Worm (Caenorhabditis elegans) whole organism, L3 larva: Measurements from ENCODE around the gene acy-4.
A peak's percentile ranks its signal among the peaks of the same experiment; 100 is the strongest.

Experiments used
- R02D3.7 ChIP-seq: fragments of 150-350 bp; optimal IDR thresholded peaks from 2 replicates; lab custom pipeline; 2014; ENCODE audit warnings: missing biosample characterization, missing genetic modification characterization
- ama-1 ChIP-seq: fragments of 150-350 bp; optimal IDR thresholded peaks from 2 replicates; lab custom pipeline; 2018
- ceh-28 ChIP-seq: fragments of 150-350 bp; optimal IDR thresholded peaks from 2 replicates; lab custom pipeline; 2014; ENCODE audit warnings: missing biosample characterization, missing genetic modification reagents, missing genetic modification characterization
- ceh-82 ChIP-seq: fragments of 150-350 bp; optimal IDR thresholded peaks from 2 replicates; lab custom pipeline; 2014; ENCODE audit warnings: missing biosample characterization, missing genetic modification characterization
- ceh-9 ChIP-seq: sonication (generic microtip); optimal IDR thresholded peaks from 2 replicates; lab custom pipeline; 2018; ENCODE audit warnings: missing biosample characterization, missing genetic modification characterization
- egl-5 ChIP-seq: fragments of 150-350 bp; optimal IDR thresholded peaks from 2 replicates; lab custom pipeline; 2017; ENCODE audit warnings: missing biosample characterization, missing genetic modification reagents, missing genetic modification characterization, inconsistent platforms
- elt-1 ChIP-seq: fragments of 150-350 bp; optimal IDR thresholded peaks from 2 replicates; lab custom pipeline; 2014; ENCODE audit warnings: missing biosample characterization, missing genetic modification characterization
- elt-2 ChIP-seq: sonication (generic microtip); optimal IDR thresholded peaks from 2 replicates; lab custom pipeline; 2016; ENCODE audit warnings: missing genetic modification reagents, mild to moderate bottlenecking, missing genetic modification characterization, missing compliant biosample characterization
- elt-3 ChIP-seq, 3 experiments: fragments of 150-350 bp in 1 of 3; sonication (generic microtip) in 2 of 3; optimal IDR thresholded peaks; 2 replicates in 2 of 3; 4 replicates in 1 of 3; lab custom pipeline; 2014 to 2017; ENCODE audit warnings: missing biosample characterization in 3 of 3, missing genetic modification characterization in 3 of 3
- eor-1 ChIP-seq, 2 experiments: fragments of 150-350 bp; optimal IDR thresholded peaks; 2 replicates each; lab custom pipeline; 2014 to 2018; ENCODE audit warnings: missing biosample characterization in 2 of 2, missing genetic modification characterization in 2 of 2
- fos-1 ChIP-seq: fragments of 150-350 bp; optimal IDR thresholded peaks from 2 replicates; lab custom pipeline; 2014; ENCODE audit warnings: missing biosample characterization, missing genetic modification characterization
- hmg-11 ChIP-seq: sonication (generic microtip); optimal IDR thresholded peaks from 2 replicates; lab custom pipeline; 2016; ENCODE audit warnings: missing genetic modification characterization, missing compliant biosample characterization
- jun-1 ChIP-seq: fragments of 150-350 bp; optimal IDR thresholded peaks from 2 replicates; lab custom pipeline; 2014; ENCODE audit warnings: missing biosample characterization, missing genetic modification reagents, missing genetic modification characterization
- mml-1 ChIP-seq: fragments of 150-350 bp; sonication (generic microtip); optimal IDR thresholded peaks from 3 replicates; lab custom pipeline; 2014; ENCODE audit warnings: missing biosample characterization, missing genetic modification characterization
- nfya-1 ChIP-seq: sonication (generic microtip); optimal IDR thresholded peaks from 2 replicates; lab custom pipeline; 2017; ENCODE audit warnings: missing genetic modification characterization, mild to moderate bottlenecking, missing compliant biosample characterization, antibody characterized with exemption, moderate library complexity; ENCODE audit not compliant: insufficient read depth
- nhr-12 ChIP-seq: fragments of 150-350 bp; optimal IDR thresholded peaks from 2 replicates; lab custom pipeline; 2014; ENCODE audit warnings: missing biosample characterization, missing genetic modification characterization
- nhr-237 ChIP-seq: fragments of 150-350 bp; optimal IDR thresholded peaks from 2 replicates; lab custom pipeline; 2014; ENCODE audit warnings: missing biosample characterization, missing genetic modification characterization
- nhr-28 ChIP-seq: fragments of 150-350 bp; optimal IDR thresholded peaks from 2 replicates; lab custom pipeline; 2014; ENCODE audit warnings: missing biosample characterization, missing genetic modification characterization
- nhr-43 ChIP-seq: sonication (generic microtip); optimal IDR thresholded peaks from 2 replicates; lab custom pipeline; 2016; ENCODE audit warnings: mild to moderate bottlenecking, missing genetic modification characterization, missing compliant biosample characterization; ENCODE audit not compliant: poor library complexity, severe bottlenecking
- nhr-76 ChIP-seq: fragments of 150-350 bp; sonication (generic microtip); optimal IDR thresholded peaks from 5 replicates; lab custom pipeline; 2014; ENCODE audit warnings: missing biosample characterization, missing genetic modification characterization
- pha-4 ChIP-seq: fragments of 150-350 bp; optimal IDR thresholded peaks from 2 replicates; lab custom pipeline; 2014; ENCODE audit warnings: missing biosample characterization, missing genetic modification reagents, missing genetic modification characterization
- pqm-1 ChIP-seq: fragments of 150-350 bp; optimal IDR thresholded peaks from 2 replicates; lab custom pipeline; 2017; ENCODE audit warnings: missing biosample characterization, missing genetic modification characterization, inconsistent platforms
- sea-2 ChIP-seq: fragments of 150-350 bp; sonication (generic microtip); optimal IDR thresholded peaks from 4 replicates; lab custom pipeline; 2014; ENCODE audit warnings: missing biosample characterization, missing genetic modification reagents, missing genetic modification characterization
- snpc-4 ChIP-seq: fragments of 150-350 bp; optimal IDR thresholded peaks from 2 replicates; lab custom pipeline; 2014; ENCODE audit warnings: missing biosample characterization, missing genetic modification characterization
- zag-1 ChIP-seq: fragments of 150-350 bp; optimal IDR thresholded peaks from 2 replicates; lab custom pipeline; 2014; ENCODE audit warnings: missing biosample characterization, missing genetic modification characterization
- ztf-11 ChIP-seq: fragments of 150-350 bp; optimal IDR thresholded peaks from 2 replicates; lab custom pipeline; 2014; ENCODE audit warnings: missing biosample characterization, missing genetic modification characterization

The acy-4 gene

ce11 chrV:5621390-5621789 is 9.3 kb downstream of the acy-4 start, which contains the start of gene M03E7.1:
M03E7.1 (plus strand) TSS chrV:5621690.
- no peak for TF ChIP-seq pha-4 (tag; lab: Kevin White, UChicago)
- no peak for TF ChIP-seq snpc-4 (tag; lab: Kevin White, UChicago)
- TF ChIP-seq ama-1 (lab: Kevin White, UChicago), result no peak
- TF ChIP-seq elt-2 (tag; lab: Kevin White, UChicago), result no peak
- no peak for TF ChIP-seq pqm-1 (tag; lab: Kevin White, UChicago)
- TF ChIP-seq elt-3 (tag; optimal IDR thresholded peaks at IDR 0.05; lab: Kevin White, UChicago), result no peak
- TF ChIP-seq, all 47 proteins: peak for 0

ce11 chrV:5620040-5620439 is 10.7 kb downstream of the acy-4 start, which contains the start of gene memb-2:
memb-2 (minus strand) TSS chrV:5620140.
- TF ChIP-seq nfya-1 (tag; lab: Kevin White, UChicago) (no peak), egl-5 (tag; lab: Kevin White, UChicago) (peak; percentile 21)

- TF ChIP-seq ceh-82, result no peak
- TF ChIP-seq jun-1, result no peak
- no peak for TF ChIP-seq nhr-76 (tag; lab: Kevin White, UChicago)
- TF ChIP-seq nhr-12 (tag; lab: Kevin White, UChicago), result no peak
- TF ChIP-seq R02D3.7 (tag; lab: Kevin White, UChicago), result no peak
- peak; percentile 27 for TF ChIP-seq nfya-1 (tag; lab: Kevin White, UChicago)
- TF ChIP-seq pha-4 (tag; lab: Kevin White, UChicago), result peak; percentile 39
These were observed 11.3 kb downstream of the acy-4 start for ce11 chrV:5619372-5619771.

ce11 chrV:5617301-5617700 is 13.4 kb downstream of the acy-4 start, which contains the start of gene M03E7.2:
M03E7.2 (plus strand) TSS chrV:5617601.
- TF ChIP-seq snpc-4 (tag; lab: Kevin White, UChicago) (no peak), ceh-28 (tag; lab: Kevin White, UChicago) (no peak), fos-1 (tag; lab: Kevin White, UChicago) (no peak), nhr-43 (tag; lab: Kevin White, UChicago) (no peak), elt-1 (tag; lab: Kevin White, UChicago) (no peak), nhr-76 (tag; lab: Kevin White, UChicago) (no peak), mml-1 (tag; lab: Kevin White, UChicago) (no peak), jun-1 (no peak), sea-2 (GFP tag; lab: Kevin White, UChicago) (no peak), ceh-9 (tag; lab: Kevin White, UChicago) (no peak), hmg-11 (tag; lab: Kevin White, UChicago) (no peak), zag-1 (tag; lab: Kevin White, UChicago) (no peak), R02D3.7 (tag; lab: Kevin White, UChicago) (no peak)

ce11 chrV:5614724-5615123 is 16.0 kb downstream of the acy-4 start, which contains the start of gene M03E7.3:
M03E7.3 (plus strand) TSS chrV:5615024.
- no peak for TF ChIP-seq nhr-237 (tag; lab: Kevin White, UChicago)
- TF ChIP-seq snpc-4 (tag; lab: Kevin White, UChicago), result no peak
- TF ChIP-seq nfya-1 (tag; lab: Kevin White, UChicago), result no peak
- TF ChIP-seq hmg-11 (tag; lab: Kevin White, UChicago), result no peak
- TF ChIP-seq ceh-28 (tag; lab: Kevin White, UChicago), result no peak

ce11 chrV:5613109-5613508 is 17.6 kb downstream of the acy-4 start, which contains the start of gene lrpc-1:
lrpc-1 (minus strand) TSS chrV:5613209.
- TF ChIP-seq ztf-11 (tag; lab: Kevin White, UChicago) (no peak), pqm-1 (tag; lab: Kevin White, UChicago) (no peak)

- TF ChIP-seq snpc-4 (tag; lab: Kevin White, UChicago), result no peak
- no peak for TF ChIP-seq nhr-28 (tag; lab: Kevin White, UChicago)
- no peak for TF ChIP-seq fos-1 (tag; lab: Kevin White, UChicago)
- TF ChIP-seq eor-1 (tag; optimal IDR thresholded peaks at IDR 0.05; lab: Kevin White, UChicago), result no peak
- TF ChIP-seq nhr-76 (tag; lab: Kevin White, UChicago), result no peak
These were observed 20.5 kb downstream of the acy-4 start for ce11 chrV:5610186-5610585.
